Worm (Caenorhabditis elegans) whole organism, early embryonic: ENCODE data around the gene Y102A11A.9.

Experiments
- B0310.2 ChIP-seq: sonication (generic microtip); optimal IDR thresholded peaks from 2 replicates; lab custom pipeline; 2016; ENCODE audit warnings: mild to moderate bottlenecking, missing genetic modification characterization, missing compliant biosample characterization
- F13C5.2 ChIP-seq: sonication (generic microtip); optimal IDR thresholded peaks from 2 replicates; lab custom pipeline; 2017; ENCODE audit warnings: mild to moderate bottlenecking, missing genetic modification characterization, inconsistent platforms, missing compliant biosample characterization
- aly-1 ChIP-seq: sonication (generic microtip); optimal IDR thresholded peaks from 2 replicates; lab custom pipeline; 2016; ENCODE audit warnings: missing genetic modification characterization, missing compliant biosample characterization
- ama-1 ChIP-seq: fragments of 150-350 bp; optimal IDR thresholded peaks from 2 replicates; lab custom pipeline; 2014
- ceh-13 ChIP-seq: fragments of 200-800 bp; sonication (Bioruptor generic); optimal IDR thresholded peaks from 2 replicates; lab custom pipeline; 2018; ENCODE audit warnings: mild to moderate bottlenecking, missing genetic modification characterization, missing compliant biosample characterization
- ceh-36 ChIP-seq: sonication (generic microtip); optimal IDR thresholded peaks from 2 replicates; lab custom pipeline; 2016; ENCODE audit warnings: missing genetic modification characterization, inconsistent platforms, missing compliant biosample characterization
- flt-1 ChIP-seq: fragments of 200-800 bp; sonication (Bioruptor generic); IDR thresholded peaks from 2 replicates; pipeline ENCODE4 v1.3.6; 2022; ENCODE audit warnings: missing genetic modification characterization, missing compliant biosample characterization
- hmg-4 ChIP-seq: fragments of 200-800 bp; sonication (Bioruptor generic); optimal IDR thresholded peaks from 2 replicates; lab custom pipeline; 2018; ENCODE audit warnings: mild to moderate bottlenecking, missing genetic modification characterization, missing compliant biosample characterization
- hnd-1 ChIP-seq: sonication (generic microtip); optimal IDR thresholded peaks from 2 replicates; lab custom pipeline; 2016; ENCODE audit warnings: missing genetic modification characterization, missing compliant biosample characterization
- pes-1 ChIP-seq: fragments of 200-800 bp; sonication (Bioruptor generic); IDR thresholded peaks from 2 replicates; pipeline ENCODE4 v1.3.6; 2022; ENCODE audit warnings: missing genetic modification reagents, missing genetic modification characterization, missing compliant biosample characterization
- scrt-1 ChIP-seq: fragments of 200-800 bp; sonication (Bioruptor generic); IDR thresholded peaks from 2 replicates; pipeline ENCODE4 v1.3.6; 2022; ENCODE audit warnings: missing genetic modification characterization, missing compliant biosample characterization
- sea-1 ChIP-seq: fragments of 200-800 bp; sonication (Bioruptor generic); conservative IDR thresholded peaks from 2 replicates; pipeline ENCODE4 v1.3.6; 2022; ENCODE audit warnings: missing genetic modification characterization, missing compliant biosample characterization
- tbx-11 ChIP-seq: fragments of 200-800 bp; sonication (Bioruptor generic); IDR thresholded peaks from 2 replicates; pipeline ENCODE4 v1.3.6; 2022; ENCODE audit warnings: missing genetic modification characterization, missing compliant biosample characterization
- tra-4 ChIP-seq: sonication (generic microtip); optimal IDR thresholded peaks from 2 replicates; lab custom pipeline; 2017; ENCODE audit warnings: missing genetic modification characterization, missing compliant biosample characterization

DNA sequence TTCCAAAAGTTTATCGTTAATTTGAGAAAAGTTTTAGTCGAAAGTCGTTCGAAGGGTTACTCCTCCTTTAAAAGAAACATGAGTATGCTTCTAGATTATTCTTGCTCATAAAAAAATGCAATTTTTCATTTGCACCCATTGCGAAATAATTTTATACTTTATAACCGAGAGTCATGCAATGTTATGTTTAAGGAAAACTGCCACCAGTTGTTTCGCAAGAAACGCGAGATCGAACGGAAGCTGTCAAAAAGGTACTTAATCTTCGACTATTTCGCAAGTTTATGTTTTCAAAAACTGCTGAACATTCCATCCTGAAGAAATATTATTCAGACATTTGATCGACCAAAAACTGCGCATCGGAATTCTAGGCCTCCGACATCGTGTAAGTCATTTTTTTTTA is 961 bp downstream of the Y102A11A.9 start:
- TF ChIP-seq F13C5.2 (tag; lab: Kevin White, UChicago) (no peak), ama-1 (lab: Kevin White, UChicago) (no peak), pes-1 (GFP tag; lab: Robert Waterston, UW) (no peak), tra-4 (tag; lab: Kevin White, UChicago) (no peak), flt-1 (GFP tag; lab: Robert Waterston, UW) (no peak), hnd-1 (tag; lab: Kevin White, UChicago) (no peak), ceh-13 (GFP tag; lab: Kevin White, UChicago) (no peak), aly-1 (tag; lab: Kevin White, UChicago) (no peak), tbx-11 (no peak), ceh-36 (tag; lab: Kevin White, UChicago) (no peak), scrt-1 (GFP tag; lab: Robert Waterston, UW) (no peak), hmg-4 (GFP tag; lab: Kevin White, UChicago) (no peak), sea-1 (GFP tag; lab: Robert Waterston, UW) (no peak), B0310.2 (no peak)
